Worm (Caenorhabditis elegans) whole organism, L4 larva: ENCODE measurements around the gene E04F6.9.

Source experiments
- D1046.2 ChIP-seq: fragments of 200-800 bp; sonication (Bioruptor generic); IDR thresholded peaks from 2 replicates; pipeline ENCODE4 v1.3.6; 2022; ENCODE audit warnings: missing genetic modification characterization, missing compliant biosample characterization
- F10B5.3 ChIP-seq: sonication (generic microtip); optimal IDR thresholded peaks from 2 replicates; lab custom pipeline; 2016; ENCODE audit warnings: mild to moderate bottlenecking, missing genetic modification characterization, missing compliant biosample characterization
- R02D3.7 ChIP-seq: fragments of 150-350 bp; sonication (generic microtip); optimal IDR thresholded peaks from 3 replicates; lab custom pipeline; 2014; ENCODE audit warnings: missing biosample characterization, missing genetic modification characterization
- T26A8.4 ChIP-seq: fragments of 200-800 bp; sonication (Bioruptor generic); IDR thresholded peaks from 2 replicates; pipeline ENCODE4 v1.3.6; 2022; ENCODE audit warnings: missing genetic modification characterization, missing compliant biosample characterization
- ZK337.2 ChIP-seq: fragments of 200-800 bp; sonication (Bioruptor generic); IDR thresholded peaks from 2 replicates; pipeline ENCODE4 v1.3.6; 2022; ENCODE audit warnings: missing genetic modification reagents, missing genetic modification characterization, missing compliant biosample characterization
- ZK546.5 ChIP-seq, 2 experiments: sonication (generic microtip); optimal IDR thresholded peaks; 2 replicates each; lab custom pipeline; 2017; ENCODE audit warnings: missing biosample characterization in 2 of 2, missing genetic modification characterization in 2 of 2
- ama-1 ChIP-seq: fragments of 150-350 bp; optimal IDR thresholded peaks from 2 replicates; lab custom pipeline; 2014; ENCODE audit warnings: inconsistent platforms, mixed read lengths
- ceh-28 ChIP-seq: fragments of 150-350 bp; optimal IDR thresholded peaks from 2 replicates; lab custom pipeline; 2014; ENCODE audit warnings: missing biosample characterization, missing genetic modification reagents, missing genetic modification characterization
- ces-1 ChIP-seq: fragments of 150-350 bp; sonication (generic microtip); optimal IDR thresholded peaks from 4 replicates; lab custom pipeline; 2014; ENCODE audit warnings: missing biosample characterization, missing genetic modification reagents, missing genetic modification characterization
- ctbp-1 ChIP-seq: fragments of 200-800 bp; sonication (Bioruptor generic); IDR thresholded peaks from 2 replicates; pipeline ENCODE4 v1.3.6; 2022; ENCODE audit warnings: missing genetic modification reagents, missing genetic modification characterization, missing compliant biosample characterization
- daf-12 ChIP-seq: fragments of 150-350 bp; optimal IDR thresholded peaks from 2 replicates; lab custom pipeline; 2014; ENCODE audit warnings: missing biosample characterization, missing genetic modification reagents, missing genetic modification characterization
- daf-16 ChIP-seq, 3 experiments: sonication (generic microtip); optimal IDR thresholded peaks; 2 replicates each; lab custom pipeline; 2016 to 2017; ENCODE audit warnings: missing genetic modification characterization in 3 of 3, missing genetic modification reagents in 3 of 3, mild to moderate bottlenecking in 2 of 3, missing compliant biosample characterization in 2 of 3, missing biosample characterization in 1 of 3, moderate library complexity in 1 of 3
- daf-8 ChIP-seq: fragments of 200-800 bp; sonication (Bioruptor generic); IDR thresholded peaks from 2 replicates; pipeline ENCODE4 v1.3.6; 2022; ENCODE audit warnings: missing genetic modification characterization, missing compliant biosample characterization
- dpl-1 ChIP-seq: fragments of 150-350 bp; optimal IDR thresholded peaks from 2 replicates; lab custom pipeline; 2014; ENCODE audit warnings: missing biosample characterization, missing genetic modification reagents, missing genetic modification characterization
- egl-43 ChIP-seq: fragments of 200-800 bp; sonication (Bioruptor generic); IDR thresholded peaks from 2 replicates; pipeline ENCODE4 v1.3.6; 2022; ENCODE audit warnings: missing genetic modification reagents, missing genetic modification characterization, missing compliant biosample characterization
- fos-1 ChIP-seq: fragments of 150-350 bp; optimal IDR thresholded peaks from 2 replicates; lab custom pipeline; 2014; ENCODE audit warnings: missing biosample characterization, missing genetic modification characterization
- gei-8 ChIP-seq: fragments of 200-800 bp; sonication (Bioruptor generic); optimal IDR thresholded peaks from 2 replicates; lab custom pipeline; 2018; ENCODE audit warnings: mild to moderate bottlenecking, missing genetic modification characterization, missing compliant biosample characterization
- hlh-11 ChIP-seq: fragments of 200-800 bp; sonication (Bioruptor generic); optimal IDR thresholded peaks from 2 replicates; lab custom pipeline; 2018; ENCODE audit warnings: mild to moderate bottlenecking, missing genetic modification characterization, missing compliant biosample characterization
- hmg-1.1 ChIP-seq: fragments of 200-800 bp; sonication (Bioruptor generic); IDR thresholded peaks from 2 replicates; pipeline ENCODE4 v1.3.6; 2022; ENCODE audit warnings: missing genetic modification reagents, missing genetic modification characterization, missing compliant biosample characterization
- lim-7 ChIP-seq: fragments of 200-800 bp; sonication (Bioruptor generic); IDR thresholded peaks from 2 replicates; pipeline ENCODE4 v1.3.6; 2022; ENCODE audit warnings: missing genetic modification characterization, missing compliant biosample characterization
- lin-15B ChIP-seq: fragments of 150-350 bp; sonication (generic microtip); optimal IDR thresholded peaks from 3 replicates; lab custom pipeline; 2014; ENCODE audit warnings: missing biosample characterization, missing genetic modification characterization
- madf-5 ChIP-seq, 2 experiments: fragments of 200-800 bp; sonication (Bioruptor generic); IDR thresholded peaks; 2 replicates each; pipeline ENCODE4 v1.3.6; 2022; ENCODE audit warnings: missing compliant biosample characterization in 2 of 2, missing genetic modification characterization in 2 of 2
- mdl-1 ChIP-seq, 2 experiments: fragments of 150-350 bp in 1 of 2; sonication (generic microtip) in 1 of 2; optimal IDR thresholded peaks; 2 replicates each; lab custom pipeline; 2014 to 2017; ENCODE audit warnings: missing biosample characterization in 2 of 2, missing genetic modification characterization in 2 of 2
- mes-2 ChIP-seq: sonication (generic microtip); optimal IDR thresholded peaks from 2 replicates; lab custom pipeline; 2016; ENCODE audit warnings: missing genotype, mild to moderate bottlenecking, missing genetic modification characterization, missing compliant biosample characterization; ENCODE audit not compliant: poor library complexity, severe bottlenecking
- mxl-2 ChIP-seq: fragments of 200-800 bp; sonication (Bioruptor generic); conservative IDR thresholded peaks from 2 replicates; pipeline ENCODE4 v1.3.6; 2022; ENCODE audit warnings: missing genetic modification reagents, missing genetic modification characterization, missing compliant biosample characterization
- nhr-11 ChIP-seq: fragments of 150-350 bp; optimal IDR thresholded peaks from 2 replicates; lab custom pipeline; 2014; ENCODE audit warnings: missing biosample characterization, missing genetic modification characterization
- nhr-28 ChIP-seq: fragments of 150-350 bp; optimal IDR thresholded peaks from 2 replicates; lab custom pipeline; 2014; ENCODE audit warnings: missing biosample characterization, missing genetic modification characterization
- nhr-41 ChIP-seq: fragments of 200-800 bp; sonication (Bioruptor generic); IDR thresholded peaks from 2 replicates; pipeline ENCODE4 v1.3.6; 2022; ENCODE audit warnings: missing genetic modification reagents, missing genetic modification characterization, missing compliant biosample characterization
- nhr-48 ChIP-seq: sonication (generic microtip); optimal IDR thresholded peaks from 2 replicates; lab custom pipeline; 2016; ENCODE audit warnings: mild to moderate bottlenecking, missing genetic modification characterization, missing compliant biosample characterization
- php-3 ChIP-seq: fragments of 200-800 bp; sonication (Bioruptor generic); IDR thresholded peaks from 2 replicates; pipeline ENCODE4 v1.3.6; 2022; ENCODE audit warnings: missing genetic modification reagents, missing genetic modification characterization, missing compliant biosample characterization
- rbr-2 ChIP-seq: sonication (generic microtip); optimal IDR thresholded peaks from 2 replicates; lab custom pipeline; 2016; ENCODE audit warnings: missing genotype, missing genetic modification characterization, missing compliant biosample characterization
- spr-1 ChIP-seq: sonication (generic microtip); optimal IDR thresholded peaks from 2 replicates; lab custom pipeline; 2016; ENCODE audit warnings: mild to moderate bottlenecking, missing genetic modification characterization, missing compliant biosample characterization
- spr-3 ChIP-seq: fragments of 200-800 bp; sonication (Bioruptor generic); optimal IDR thresholded peaks from 2 replicates; lab custom pipeline; 2018; ENCODE audit warnings: mild to moderate bottlenecking, missing genetic modification characterization, missing compliant biosample characterization
- tra-1 ChIP-seq: fragments of 200-800 bp; sonication (Bioruptor generic); IDR thresholded peaks from 2 replicates; pipeline ENCODE4 v1.3.6; 2022; ENCODE audit warnings: missing genetic modification reagents, missing genetic modification characterization, missing compliant biosample characterization
- unc-39 ChIP-seq: sonication (generic microtip); optimal IDR thresholded peaks from 2 replicates; lab custom pipeline; 2017; ENCODE audit warnings: missing biosample characterization, missing genetic modification characterization
- unc-62 ChIP-seq, 3 experiments: fragments of 150-350 bp in 1 of 3; sonication (generic microtip); optimal IDR thresholded peaks in 2 of 3; peaks in 1 of 3; 1 replicate in 1 of 3; 2 replicates in 2 of 3; lab custom pipeline; 2014 to 2017; ENCODE audit warnings: missing biosample characterization in 3 of 3, missing genetic modification characterization in 3 of 3, missing genetic modification reagents in 3 of 3, missing genotype in 1 of 3
- vab-7 ChIP-seq: fragments of 200-800 bp; sonication (Bioruptor generic); IDR thresholded peaks from 2 replicates; pipeline ENCODE4 v1.3.6; 2022; ENCODE audit warnings: missing genetic modification reagents, missing genetic modification characterization, missing compliant biosample characterization
- zag-1 ChIP-seq: fragments of 150-350 bp; optimal IDR thresholded peaks from 2 replicates; lab custom pipeline; 2014; ENCODE audit warnings: missing biosample characterization, missing genetic modification characterization
- zfp-2 ChIP-seq: sonication (generic microtip); optimal IDR thresholded peaks from 2 replicates; lab custom pipeline; 2016; ENCODE audit warnings: mild to moderate bottlenecking, missing genetic modification characterization, missing compliant biosample characterization
- zip-2 ChIP-seq: fragments of 150-350 bp; optimal IDR thresholded peaks from 2 replicates; lab custom pipeline; 2014; ENCODE audit warnings: missing biosample characterization, missing genetic modification characterization

The E04F6.9 gene

DNA sequence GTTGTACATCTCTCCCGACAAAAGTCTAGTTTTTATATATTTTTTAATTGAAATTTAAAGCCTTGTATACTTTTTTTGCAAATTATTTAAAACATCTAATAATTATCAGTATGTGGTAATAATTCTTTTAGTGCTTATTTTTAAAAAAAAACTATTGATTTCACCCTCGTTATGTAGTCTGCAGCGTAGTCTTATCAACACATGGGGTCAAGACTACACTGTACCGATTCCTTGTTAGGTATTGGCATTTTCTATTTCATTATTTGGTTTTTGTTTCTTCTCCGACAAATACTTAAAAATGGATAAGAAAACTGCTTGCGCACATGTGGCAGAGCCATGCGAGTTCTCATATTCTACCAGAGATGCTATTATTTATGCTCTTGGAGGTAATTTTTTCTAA, 15.9 kb downstream of the E04F6.9 start, which contains the start of gene maoc-1 (continued):
- TF ChIP-seq hlh-11 (tag; lab: Kevin White, UChicago) (peak; percentile 33), R02D3.7 (no peak), unc-62 (GFP tag; optimal IDR thresholded peaks at IDR 0.05 in 1 of 2; lab: Kevin White, UChicago) (no peak), unc-62 (tag; optimal IDR thresholded peaks at IDR 0.05; lab: Kevin White, UChicago) (no peak), daf-12 (tag; lab: Kevin White, UChicago) (no peak), gei-8 (GFP tag; lab: Kevin White, UChicago) (no peak), tra-1 (GFP tag; lab: Robert Waterston, UW) (no peak), ceh-28 (tag; lab: Kevin White, UChicago) (no peak), ama-1 (lab: Kevin White, UChicago) (no peak), zip-2 (tag; lab: Kevin White, UChicago) (no peak), F10B5.3 (no peak), nhr-41 (no peak), ctbp-1 (no peak), ZK337.2 (GFP tag; lab: Robert Waterston, UW) (no peak), ces-1 (GFP tag; lab: Kevin White, UChicago) (no peak), ZK546.5 (tag; optimal IDR thresholded peaks at IDR 0.05; lab: Kevin White, UChicago) (no peak), nhr-11 (tag; lab: Kevin White, UChicago) (no peak), spr-1 (tag; lab: Kevin White, UChicago) (no peak), daf-8 (GFP tag; lab: Robert Waterston, UW) (no peak), mes-2 (tag; lab: Kevin White, UChicago) (peak; percentile 7), spr-3 (GFP tag; lab: Kevin White, UChicago) (no peak), mdl-1 (tag; optimal IDR thresholded peaks at IDR 0.05; lab: Kevin White, UChicago) (peak in 1 of 2 experiments; percentile 21), D1046.2 (GFP tag; lab: Robert Waterston, UW) (no peak), nhr-28 (tag; lab: Kevin White, UChicago) (peak; percentile 95), daf-16 (GFP tag; optimal IDR thresholded peaks at IDR 0.05; lab: Kevin White, UChicago) (no peak), daf-16 (tag; optimal IDR thresholded peaks at IDR 0.05; lab: Kevin White, UChicago) (peak; percentile 75), egl-43 (no peak), zfp-2 (tag; lab: Kevin White, UChicago) (no peak), rbr-2 (tag; lab: Kevin White, UChicago) (no peak)
- TF ChIP-seq, all 104 proteins: peak for 9

DNA sequence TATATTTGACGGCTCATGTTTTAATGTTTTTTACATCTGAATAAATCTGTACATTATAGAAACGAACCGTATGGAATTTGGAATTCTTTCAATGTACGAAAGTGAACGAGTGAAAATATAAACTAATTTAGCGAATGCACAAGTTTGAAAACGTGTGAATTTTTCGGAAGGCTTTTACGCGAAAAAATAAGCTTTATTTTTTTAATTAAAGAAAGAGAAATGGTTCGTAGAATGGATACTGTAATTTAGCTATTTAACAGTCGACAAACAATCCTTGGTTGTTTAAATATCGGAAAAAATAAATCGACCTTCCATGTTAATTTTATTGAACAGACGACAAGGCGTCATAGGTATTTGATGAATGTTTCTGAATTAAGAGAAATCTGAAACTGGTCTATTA, 16.4 kb downstream of the E04F6.9 start, which contains the start of gene acdh-12:
TSS of gene acdh-12 (minus strand) at position 101 of the 400 bp plus-strand sequence.
- no peak for TF ChIP-seq lin-15B (tag; lab: Kevin White, UChicago)
- TF ChIP-seq mes-2 (tag; lab: Kevin White, UChicago): no peak
- TF ChIP-seq vab-7 (GFP tag; lab: Robert Waterston, UW): no peak
- TF ChIP-seq dpl-1 (GFP tag; lab: Kevin White, UChicago): no peak
- TF ChIP-seq hmg-1.1 (GFP tag; lab: Robert Waterston, UW): no peak
- no peak for TF ChIP-seq zag-1 (tag; lab: Kevin White, UChicago)
- no peak for TF ChIP-seq unc-39 (tag; lab: Kevin White, UChicago)
- no peak for TF ChIP-seq egl-43
- TF ChIP-seq ZK546.5 (tag; optimal IDR thresholded peaks at IDR 0.05; lab: Kevin White, UChicago): no peak
- TF ChIP-seq T26A8.4 (GFP tag; lab: Robert Waterston, UW): no peak
- no peak for TF ChIP-seq nhr-11 (tag; lab: Kevin White, UChicago)
- no peak for TF ChIP-seq mxl-2 (GFP tag; lab: Robert Waterston, UW)
- TF ChIP-seq madf-5 (GFP tag; IDR thresholded peaks at IDR 0.05; lab: Robert Waterston, UW): no peak
- no peak for TF ChIP-seq lim-7 (GFP tag; lab: Robert Waterston, UW)
- no peak for TF ChIP-seq fos-1 (tag; lab: Kevin White, UChicago)
- no peak for TF ChIP-seq nhr-48 (tag; lab: Kevin White, UChicago)
- TF ChIP-seq php-3 (GFP tag; lab: Robert Waterston, UW): no peak
- TF ChIP-seq, all 104 proteins: peak for 0
